Worm (Caenorhabditis elegans): ENCODE results near the gene fil-1.

fil-1 gene

DNA sequence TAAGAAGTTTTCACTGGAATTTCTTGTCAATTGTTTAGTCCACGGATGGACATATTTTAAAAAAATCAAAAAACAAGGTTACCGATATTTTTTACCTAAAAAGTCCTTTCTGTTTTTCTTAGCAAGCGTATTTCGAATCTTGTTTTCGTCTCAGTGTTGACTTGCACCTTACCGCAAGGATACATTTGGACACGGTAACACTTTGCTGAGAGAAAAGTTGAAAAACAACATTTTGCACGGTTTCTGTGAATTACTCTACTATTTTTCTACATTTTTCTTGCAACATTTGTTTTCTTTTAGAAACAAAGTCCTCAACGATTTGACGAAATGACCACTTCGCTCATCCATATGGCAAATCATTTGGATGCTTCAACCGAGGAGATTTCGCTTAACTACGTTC lies 44.2 kb upstream of the fil-1 start, which contains the start of gene hil-1:
Gene hil-1 (plus strand): TSS at position 301 of the 400 bp plus-strand sequence.
- no peak for TF ChIP-seq xnd-1 (tag; optimal IDR thresholded peaks at IDR 0.05)
- TF ChIP-seq zim-3 (tag; optimal IDR thresholded peaks at IDR 0.05) = no peak
- TF ChIP-seq madf-3 (GFP tag; IDR thresholded peaks at IDR 0.05) = no peak
- TF ChIP-seq aptf-3 (GFP tag; IDR thresholded peaks at IDR 0.05) = no peak
- TF ChIP-seq F55B11.4 (tag; optimal IDR thresholded peaks at IDR 0.05; ENCODE audit: borderline replicate concordance, insufficient read depth) = no peak
- no peak for TF ChIP-seq aptf-2 (GFP tag; conservative IDR thresholded peaks at IDR 0.05)

DNA sequence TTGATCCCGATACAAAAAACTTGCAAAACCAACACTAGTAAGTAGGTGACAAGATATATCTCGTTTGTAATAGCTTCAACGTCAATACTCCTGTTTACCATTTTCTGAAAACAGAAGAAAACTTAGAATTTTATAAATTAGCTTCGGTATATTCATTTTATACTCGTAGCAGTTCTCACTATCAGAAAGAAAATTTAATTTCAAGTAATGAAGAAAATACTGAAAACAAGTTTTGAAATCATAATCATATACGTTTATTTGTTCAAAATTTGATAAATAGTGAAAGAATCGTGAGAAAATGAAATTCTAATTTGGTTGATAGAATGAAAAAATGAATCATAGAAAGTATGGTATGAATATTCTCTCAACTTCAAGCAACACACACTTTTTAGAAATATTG lies 39.0 kb upstream of the fil-1 start, which contains the start of gene C30G7.5:
Gene C30G7.5 (minus strand): TSS at position 101 of the 400 bp plus-strand sequence.
- TF ChIP-seq chd-7 (tag; optimal IDR thresholded peaks at IDR 0.05) (no peak), attf-5 (GFP tag; optimal IDR thresholded peaks at IDR 0.05) (no peak), hrde-1 (tag; optimal IDR thresholded peaks at IDR 0.05; ENCODE audit: borderline replicate concordance) (no peak), pbrm-1 (GFP tag; IDR thresholded peaks at IDR 0.05) (no peak), F23B12.7 (tag; optimal IDR thresholded peaks at IDR 0.05; ENCODE audit: insufficient read depth) (no peak), ceh-79 (tag; optimal IDR thresholded peaks at IDR 0.05) (no peak), unc-130 (GFP tag; optimal IDR thresholded peaks at IDR 0.05) (no peak), somi-1 (GFP tag; optimal IDR thresholded peaks at IDR 0.05) (no peak), lsl-1 (GFP tag; optimal IDR thresholded peaks at IDR 0.05) (no peak), aptf-3 (GFP tag; IDR thresholded peaks at IDR 0.05) (no peak), mxl-1 (tag; optimal IDR thresholded peaks at IDR 0.05) (no peak), T07F8.4 (tag; optimal IDR thresholded peaks at IDR 0.05) (no peak)

DNA sequence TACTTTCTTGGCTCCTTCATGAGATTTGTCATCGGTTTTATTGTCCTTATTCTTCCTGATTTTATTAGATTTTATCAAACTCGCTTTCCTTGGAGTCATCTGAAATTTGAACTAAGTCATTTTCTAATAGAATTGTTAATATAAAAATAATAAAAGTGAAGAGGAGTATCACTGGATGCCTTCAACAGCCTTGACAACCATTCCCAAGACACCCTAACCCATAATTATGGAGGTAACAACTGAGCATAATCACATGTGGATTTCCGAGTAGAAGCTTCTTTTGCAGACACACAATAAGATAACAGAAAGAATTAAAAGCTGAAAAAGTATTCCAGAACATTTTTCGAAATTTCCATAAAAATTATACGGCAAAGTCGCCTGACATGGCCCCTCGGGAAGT lies 38.0 kb upstream of the fil-1 start, which contains the start of gene F02D8.9:
Gene F02D8.9 (minus strand): TSS at position 101 of the 400 bp plus-strand sequence.
- TF ChIP-seq F39B2.1 (GFP tag; IDR thresholded peaks at IDR 0.05) (no peak), athp-1 (tag; optimal IDR thresholded peaks at IDR 0.05) (no peak), snpc-1.3 (tag; optimal IDR thresholded peaks at IDR 0.05; ENCODE audit: insufficient read depth) (no peak), akir-1 (GFP tag; optimal IDR thresholded peaks at IDR 0.05) (no peak), hlh-12 (tag; optimal IDR thresholded peaks at IDR 0.05) (no peak), dox-1 (GFP tag; IDR thresholded peaks at IDR 0.05) (no peak), bed-1 (GFP tag; IDR thresholded peaks at IDR 0.05) (no peak)

DNA sequence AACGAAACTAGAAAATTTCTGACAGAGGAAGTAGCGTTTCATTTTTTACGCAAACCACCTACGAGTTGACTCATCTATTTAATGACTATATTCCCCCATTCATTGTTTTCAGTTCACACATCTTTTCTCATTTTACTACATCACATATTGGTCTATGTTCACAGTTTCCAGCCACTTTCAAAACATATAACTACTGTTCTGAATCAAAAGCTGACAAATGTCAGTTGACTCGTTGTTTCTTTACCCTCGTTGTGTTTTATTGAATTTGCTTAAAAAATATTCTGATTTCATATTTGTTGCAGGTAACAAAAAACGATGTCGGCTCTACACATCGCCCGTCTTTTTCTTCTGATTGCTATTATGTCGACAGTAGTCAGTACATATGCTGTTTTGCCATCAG lies 22.5 kb upstream of the fil-1 start, which contains the start of gene nlp-59:
Gene nlp-59 (plus strand): TSS at position 301 of the 400 bp plus-strand sequence.
- TF ChIP-seq sdz-38 (tag; optimal IDR thresholded peaks at IDR 0.05) (no peak), somi-1 (GFP tag; optimal IDR thresholded peaks at IDR 0.05) (no peak), mes-4 (tag; optimal IDR thresholded peaks at IDR 0.05) (no peak), unc-130 (GFP tag; optimal IDR thresholded peaks at IDR 0.05) (no peak), ceh-27 (GFP tag; optimal IDR thresholded peaks at IDR 0.05) (no peak), ceh-91 (GFP tag; IDR thresholded peaks at IDR 0.05) (no peak), attf-5 (GFP tag; optimal IDR thresholded peaks at IDR 0.05) (no peak), nhr-120 (GFP tag; IDR thresholded peaks at IDR 0.05) (no peak)

DNA sequence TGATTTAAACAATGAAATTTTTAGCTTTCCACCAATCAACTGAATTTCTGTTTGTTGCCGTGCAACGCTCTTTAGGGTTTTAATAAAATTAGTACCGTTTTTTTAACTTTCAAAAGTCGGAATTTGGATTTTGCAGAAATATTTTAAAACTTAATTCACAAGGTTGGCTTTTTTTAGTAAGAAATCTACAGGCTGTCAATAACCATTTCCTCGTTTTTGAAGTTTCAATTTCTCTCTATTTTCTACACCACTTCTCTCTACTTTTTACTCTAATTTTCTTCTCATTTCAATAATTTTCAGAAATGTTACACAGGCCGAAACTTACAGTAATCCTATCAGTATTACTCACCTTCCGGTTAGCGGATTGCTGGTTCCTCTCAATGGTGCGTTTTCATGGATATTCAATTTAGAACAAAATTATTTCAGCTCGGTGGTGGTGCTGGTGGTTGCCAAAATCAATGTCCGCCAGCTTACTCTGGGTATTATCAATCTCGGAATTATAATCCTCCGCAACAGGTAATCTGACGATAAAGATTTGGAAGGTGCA lies 15.4 kb upstream of the fil-1 start, which contains the start of the genes grd-12 and F02D8.1:
Gene grd-12 (plus strand): TSS at position 301 of the 547 bp plus-strand sequence.
Gene F02D8.1 (minus strand): TSS at position 497 of the 547 bp plus-strand sequence.
- TF ChIP-seq snpc-4 (GFP tag; optimal IDR thresholded peaks at IDR 0.05) (no peak), snpc-4 (tag; optimal IDR thresholded peaks at IDR 0.05) (no peak), ztf-6 (GFP tag; IDR thresholded peaks at IDR 0.05) (no peak), dpff-1 (tag; optimal IDR thresholded peaks at IDR 0.05) (no peak), zfh-2 (GFP tag; conservative IDR thresholded peaks at IDR 0.05) (no peak), egl-18 (GFP tag; IDR thresholded peaks at IDR 0.05) (no peak), ets-4 (GFP tag; optimal IDR thresholded peaks at IDR 0.05) (no peak), ztf-26 (tag; optimal IDR thresholded peaks at IDR 0.05) (no peak), Y95B8A.8 (GFP tag; IDR thresholded peaks at IDR 0.05) (no peak), ceh-58 (GFP tag; IDR thresholded peaks at IDR 0.05) (no peak)

Data from whole organism, young adult.